Worm (Caenorhabditis elegans) whole organism, L1 larva: ENCODE measurements around the gene ZK1010.4.

Experiments used
- Y116A8C.19 ChIP-seq: sonication (generic microtip); optimal IDR thresholded peaks from 2 replicates; lab custom pipeline; 2016; ENCODE audit warnings: missing compliant biosample characterization, missing genetic modification characterization, borderline replicate concordance
- ceh-8 ChIP-seq: fragments of 200-800 bp; sonication (Bioruptor generic); optimal IDR thresholded peaks from 2 replicates; lab custom pipeline; 2018; ENCODE audit warnings: mild to moderate bottlenecking, missing genetic modification characterization, moderate library complexity, missing compliant biosample characterization
- fkh-8 ChIP-seq: sonication (generic microtip); optimal IDR thresholded peaks from 2 replicates; lab custom pipeline; 2016; ENCODE audit warnings: mild to moderate bottlenecking, missing genetic modification characterization, missing compliant biosample characterization
- fos-1 ChIP-seq: fragments of 150-350 bp; optimal IDR thresholded peaks from 2 replicates; lab custom pipeline; 2014; ENCODE audit warnings: missing biosample characterization, missing genetic modification characterization
- irx-1 ChIP-seq: sonication (generic microtip); optimal IDR thresholded peaks from 2 replicates; lab custom pipeline; 2016; ENCODE audit warnings: missing genetic modification characterization, missing compliant biosample characterization
- pqm-1 ChIP-seq: sonication (generic microtip); optimal IDR thresholded peaks from 3 replicates; lab custom pipeline; 2017; ENCODE audit warnings: missing biosample characterization, missing genetic modification characterization
- ztf-11 ChIP-seq, 2 experiments: sonication (generic microtip); optimal IDR thresholded peaks; 2 replicates each; lab custom pipeline; 2016 to 2017; ENCODE audit warnings: missing genetic modification characterization in 2 of 2, missing biosample characterization in 1 of 2, missing compliant biosample characterization in 1 of 2

Gene ZK1010.4

ce11 chrIII:13032429-13033018, 51.7 kb downstream of the ZK1010.4 start:
- no peak for TF ChIP-seq pqm-1 (tag; lab: Kevin White, UChicago)
- no peak for TF ChIP-seq irx-1 (tag; lab: Kevin White, UChicago)
- no peak for TF ChIP-seq fkh-8
- TF ChIP-seq ceh-8 (GFP tag; lab: Kevin White, UChicago): peak; percentile 54
- no peak for TF ChIP-seq ztf-11 (tag; optimal IDR thresholded peaks at IDR 0.05; lab: Kevin White, UChicago)
- TF ChIP-seq Y116A8C.19: no peak
- no peak for TF ChIP-seq fos-1 (tag; lab: Kevin White, UChicago)
